Worm (Caenorhabditis elegans): Measurements from ENCODE around the gene F20A1.4.
"Not testable (repeated sequence)": the region's sequence is repeated elsewhere in the genome, so short reads cannot be mapped to it uniquely, and the experiment has no call there.

Gene F20A1.4

ce11 chrV:7059350-7059749, 37.7 kb upstream of the F20A1.4 start, which contains the start of gene mdt-6:
Gene mdt-6, minus strand, starts transcription at chrV:7059624.
- TF ChIP-seq skn-1 (tag; optimal IDR thresholded peaks at IDR 0.05) = no peak
- no peak for TF ChIP-seq blmp-1 (tag; optimal IDR thresholded peaks at IDR 0.05; ENCODE audit: insufficient read depth)
- TF ChIP-seq nhr-12 (tag; optimal IDR thresholded peaks at IDR 0.05) = no peak
- TF ChIP-seq unc-62 (GFP tag; optimal IDR thresholded peaks at IDR 0.05) = no peak
- TF ChIP-seq nhr-10 (tag; optimal IDR thresholded peaks at IDR 0.05) = no peak
- TF ChIP-seq sma-3 (GFP tag; optimal IDR thresholded peaks at IDR 0.05) = no peak
- TF ChIP-seq ama-1 (optimal IDR thresholded peaks at IDR 0.05) = no peak
- no peak for TF ChIP-seq unc-55 (GFP tag; optimal IDR thresholded peaks at IDR 0.05)
- no peak for TF ChIP-seq C34F6.9 (tag; optimal IDR thresholded peaks at IDR 0.05)
- TF ChIP-seq gmeb-1 (tag; optimal IDR thresholded peaks at IDR 0.05) = no peak
- TF ChIP-seq nhr-6 (tag; optimal IDR thresholded peaks at IDR 0.05) = no peak
- no peak for TF ChIP-seq sma-9 (GFP tag; optimal IDR thresholded peaks at IDR 0.05)
- TF ChIP-seq sma-9 (tag; optimal IDR thresholded peaks at IDR 0.05) = no peak
- TF ChIP-seq zag-1 (tag; optimal IDR thresholded peaks at IDR 0.05) = no peak

ce11 chrV:7057795-7058194, 36.1 kb upstream of the F20A1.4 start, which contains the start of gene Y57E12AL.2:
Gene Y57E12AL.2, plus strand, starts transcription at chrV:7058095.
- TF ChIP-seq snpc-4, lin-39, nhr-237 (tag; optimal IDR thresholded peaks at IDR 0.05): not testable (repeated sequence)

- TF ChIP-seq nhr-12 (tag; optimal IDR thresholded peaks at IDR 0.05) (no peak), nhr-10 (tag; optimal IDR thresholded peaks at IDR 0.05) (no peak), lin-13 (GFP tag; optimal IDR thresholded peaks at IDR 0.05) (no peak), C34F6.9 (tag; optimal IDR thresholded peaks at IDR 0.05) (no peak), zag-1 (tag; optimal IDR thresholded peaks at IDR 0.05) (no peak), unc-62 (GFP tag; optimal IDR thresholded peaks at IDR 0.05) (no peak), egl-27 (tag; optimal IDR thresholded peaks at IDR 0.05) (no peak), unc-55 (GFP tag; optimal IDR thresholded peaks at IDR 0.05) (no peak), unc-39 (tag; optimal IDR thresholded peaks at IDR 0.05) (no peak), ztf-1 (GFP tag; conservative IDR thresholded peaks at IDR 0.05) (no peak), gmeb-1 (tag; optimal IDR thresholded peaks at IDR 0.05) (no peak), lin-11 (tag; optimal IDR thresholded peaks at IDR 0.05) (no peak), lsy-2 (tag; optimal IDR thresholded peaks at IDR 0.05) (no peak), F13H6.1 (tag; optimal IDR thresholded peaks at IDR 0.05) (no peak)
Observed at ce11 chrV:7054598-7054997, 32.9 kb upstream of the F20A1.4 start, which contains the start of gene spig-8. Gene spig-8, plus strand, starts transcription at chrV:7054898.

- TF ChIP-seq nhr-77 (tag; optimal IDR thresholded peaks at IDR 0.05) = no peak
- no peak for TF ChIP-seq unc-39 (tag; optimal IDR thresholded peaks at IDR 0.05)
- no peak for TF ChIP-seq nhr-11 (tag; optimal IDR thresholded peaks at IDR 0.05)
Observed at ce11 chrV:7053100-7053499, 31.4 kb upstream of the F20A1.4 start, which contains the start of gene txt-17. Gene txt-17, minus strand, starts transcription at chrV:7053200.

ce11 chrV:7051133-7051765, 29.6 kb upstream of the F20A1.4 start, which contains the start of the genes tofu-2 and spig-1:
Gene tofu-2, minus strand, starts transcription at chrV:7051248.
Gene spig-1, plus strand, starts transcription at chrV:7051715.
- TF ChIP-seq lin-39 (tag; optimal IDR thresholded peaks at IDR 0.05) = no peak
- no peak for TF ChIP-seq dmd-4 (tag; optimal IDR thresholded peaks at IDR 0.05)
- TF ChIP-seq ztf-11 (tag; optimal IDR thresholded peaks at IDR 0.05) = no peak
- TF ChIP-seq egl-27 (tag; optimal IDR thresholded peaks at IDR 0.05) = no peak
- TF ChIP-seq elt-1 (tag; optimal IDR thresholded peaks at IDR 0.05) = no peak
- no peak for TF ChIP-seq nhr-21 (tag; optimal IDR thresholded peaks at IDR 0.05)
- TF ChIP-seq alr-1 (tag; optimal IDR thresholded peaks at IDR 0.05) = no peak
- TF ChIP-seq nhr-237 (tag; optimal IDR thresholded peaks at IDR 0.05) = no peak
- TF ChIP-seq nhr-77 (tag; optimal IDR thresholded peaks at IDR 0.05) = no peak
- no peak for TF ChIP-seq ceh-82 (tag; optimal IDR thresholded peaks at IDR 0.05)
- no peak for TF ChIP-seq nhr-25 (tag; optimal IDR thresholded peaks at IDR 0.05)
- TF ChIP-seq unc-55 (GFP tag; optimal IDR thresholded peaks at IDR 0.05) = no peak
- no peak for TF ChIP-seq ZK546.5 (tag; optimal IDR thresholded peaks at IDR 0.05)
- TF ChIP-seq nhr-10 (tag; optimal IDR thresholded peaks at IDR 0.05) = no peak
- no peak for TF ChIP-seq R02D3.7 (tag; optimal IDR thresholded peaks at IDR 0.05)
- TF ChIP-seq unc-39 (tag; optimal IDR thresholded peaks at IDR 0.05) = no peak
- no peak for TF ChIP-seq mbf-1 (tag; optimal IDR thresholded peaks at IDR 0.05)
